Fruit fly (Drosophila melanogaster) whole organism, pupa: Measurements from ENCODE around the gene CG9922.

Experiments
- CG10348 ChIP-seq: fragments of 200-800 bp; sonication (Bioruptor generic); IDR thresholded peaks from 2 replicates; pipeline ENCODE4 v1.3.6; 2022; ENCODE audit warnings: missing biosample characterization, missing genetic modification characterization
- CG15710 ChIP-seq: fragments of 200-800 bp; sonication (Bioruptor generic); optimal IDR thresholded peaks from 2 replicates; lab custom pipeline; 2018; ENCODE audit warnings: missing biosample characterization, mild to moderate bottlenecking, missing genetic modification characterization, moderate library complexity
- CG17806 ChIP-seq: fragments of 200-800 bp; sonication (Bioruptor generic); optimal IDR thresholded peaks from 2 replicates; lab custom pipeline; 2018; ENCODE audit warnings: missing biosample characterization, mild to moderate bottlenecking, missing genetic modification characterization, moderate library complexity
- CG8301 ChIP-seq: fragments of 200-800 bp; sonication (Bioruptor generic); optimal IDR thresholded peaks from 2 replicates; lab custom pipeline; 2018; ENCODE audit warnings: missing biosample characterization, mild to moderate bottlenecking, missing genetic modification characterization
- EcR ChIP-seq: fragments of 200-800 bp; sonication (Bioruptor generic); optimal IDR thresholded peaks from 3 replicates; lab custom pipeline; 2019; ENCODE audit warnings: missing biosample characterization, missing genetic modification characterization, mild to moderate bottlenecking, moderate library complexity, missing genetic modification reagents
- Ets98B ChIP-seq: fragments of 200-800 bp; sonication (Bioruptor generic); IDR thresholded peaks from 2 replicates; pipeline ENCODE4 v1.3.6; 2022; ENCODE audit warnings: missing biosample characterization, missing genetic modification characterization
- Pif1B ChIP-seq: fragments of 200-800 bp; sonication (Bioruptor generic); optimal IDR thresholded peaks from 3 replicates; lab custom pipeline; 2016; ENCODE audit warnings: missing biosample characterization, missing genetic modification characterization
- Snoo ChIP-seq: fragments of 200-800 bp; sonication (Bioruptor generic); optimal IDR thresholded peaks from 3 replicates; lab custom pipeline; 2017; ENCODE audit warnings: missing biosample characterization, mild to moderate bottlenecking, missing genetic modification characterization, inconsistent platforms

dm6 chr3R:13998595-13998994, 37.6 kb downstream of the CG9922 start:
- TF ChIP-seq CG15710 (no peak), CG8301 (tag; lab: Kevin White, UChicago) (no peak), CG10348 (GFP tag; lab: Robert Waterston, UW) (no peak), CG17806 (tag; lab: Kevin White, UChicago) (no peak), EcR (GFP tag; lab: Kevin White, UChicago) (no peak), Snoo (no peak), Ets98B (GFP tag; lab: Robert Waterston, UW) (no peak), Pif1B (GFP tag; lab: Kevin White, UChicago) (no peak)
